Worm (Caenorhabditis elegans): ENCODE measurements around the gene ssp-33.

The ssp-33 gene

DNA sequence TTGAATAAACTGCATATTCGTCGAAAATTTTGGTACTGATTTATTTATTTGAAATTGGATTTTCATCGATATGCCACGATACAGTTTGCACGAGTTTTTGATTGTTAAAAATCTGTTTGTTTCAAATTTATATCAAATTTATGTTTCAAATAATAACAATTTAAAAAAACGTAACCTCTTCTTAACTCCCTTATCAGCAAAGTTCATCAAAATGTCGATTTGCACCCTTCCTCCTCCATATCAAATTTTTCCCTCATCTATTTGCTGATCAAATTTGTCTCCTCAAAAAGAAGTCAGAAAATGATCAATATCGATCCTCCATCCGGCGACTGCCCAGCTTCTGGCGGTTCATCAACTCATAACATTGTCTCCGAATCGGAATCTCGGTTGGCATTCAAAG is at the start of gene ssp-33:
Gene ssp-33 (plus strand): TSS at position 301 of the 400 bp plus-strand sequence.
- TF ChIP-seq egl-27 (tag; optimal IDR thresholded peaks at IDR 0.05) (no peak), aly-2 (tag; optimal IDR thresholded peaks at IDR 0.05) (no peak), snpc-4 (tag; optimal IDR thresholded peaks at IDR 0.05) (no peak), nhr-25 (tag; optimal IDR thresholded peaks at IDR 0.05) (no peak), elt-2 (tag; optimal IDR thresholded peaks at IDR 0.05) (no peak), nhr-77 (tag; optimal IDR thresholded peaks at IDR 0.05) (no peak), eor-1 (tag; optimal IDR thresholded peaks at IDR 0.05) (no peak), mdl-1 (tag; optimal IDR thresholded peaks at IDR 0.05) (no peak)

DNA sequence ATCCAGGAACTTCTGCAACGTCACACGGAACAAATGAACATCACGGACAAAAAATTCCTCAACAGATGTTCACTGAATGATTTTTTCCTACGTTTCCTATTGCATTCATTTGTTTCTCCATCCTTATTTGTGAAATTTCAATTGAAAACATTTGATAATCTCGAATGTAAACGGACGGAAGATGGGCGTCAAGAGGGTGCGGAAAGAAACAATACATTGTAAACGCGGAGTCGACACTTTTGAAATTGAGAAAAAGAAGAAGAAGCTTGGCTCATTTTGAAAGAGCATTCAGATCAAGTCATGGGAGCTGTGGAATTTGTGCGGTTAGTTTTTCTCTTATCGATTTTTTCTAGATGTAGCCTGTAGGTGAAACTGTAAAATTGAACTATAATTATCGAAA is 48.2 kb upstream of the ssp-33 start, which contains the start of gene C47E8.9:
Gene C47E8.9 (plus strand): TSS at position 301 of the 400 bp plus-strand sequence.
- TF ChIP-seq egl-27 (tag; optimal IDR thresholded peaks at IDR 0.05) (no peak), snpc-4 (tag; optimal IDR thresholded peaks at IDR 0.05) (no peak), nhr-77 (tag; optimal IDR thresholded peaks at IDR 0.05) (no peak), unc-39 (tag; optimal IDR thresholded peaks at IDR 0.05) (no peak), unc-62 (GFP tag; optimal IDR thresholded peaks at IDR 0.05) (no peak), fos-1 (tag; optimal IDR thresholded peaks at IDR 0.05) (no peak), tbx-2 (tag; optimal IDR thresholded peaks at IDR 0.05) (no peak), R02D3.7 (tag; optimal IDR thresholded peaks at IDR 0.05) (no peak), ztf-11 (tag; optimal IDR thresholded peaks at IDR 0.05) (no peak), nhr-43 (tag; optimal IDR thresholded peaks at IDR 0.05; ENCODE audit: poor library complexity, severe bottlenecking) (no peak), pqm-1 (tag; optimal IDR thresholded peaks at IDR 0.05) (no peak), aly-2 (tag; optimal IDR thresholded peaks at IDR 0.05) (no peak), zag-1 (tag; optimal IDR thresholded peaks at IDR 0.05) (no peak), nhr-23 (tag; optimal IDR thresholded peaks at IDR 0.05) (no peak)

DNA sequence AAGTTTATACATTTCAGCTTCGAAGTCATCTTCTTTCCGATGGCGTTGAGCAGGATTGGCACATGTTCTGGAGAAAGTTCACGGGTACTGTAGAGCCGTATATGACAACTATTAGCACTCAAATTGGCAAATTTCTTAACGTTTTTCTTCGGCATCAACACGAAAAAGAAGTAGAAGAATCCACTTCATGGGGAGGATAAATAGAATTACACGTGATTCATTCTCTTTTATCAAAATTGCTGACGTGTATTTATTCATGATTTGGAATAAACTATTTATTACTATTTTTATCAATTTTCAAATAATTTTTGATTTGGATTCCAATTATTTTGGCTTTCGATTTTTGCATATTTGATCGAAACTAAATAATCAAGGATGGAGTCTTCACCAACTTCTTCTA is 45.4 kb upstream of the ssp-33 start, which contains the start of gene C47E8.1:
Gene C47E8.1 (plus strand): TSS at position 301 of the 400 bp plus-strand sequence.
- TF ChIP-seq pha-4 (tag; optimal IDR thresholded peaks at IDR 0.05) = no peak
- no peak for TF ChIP-seq fkh-10 (GFP tag; optimal IDR thresholded peaks at IDR 0.05)

DNA sequence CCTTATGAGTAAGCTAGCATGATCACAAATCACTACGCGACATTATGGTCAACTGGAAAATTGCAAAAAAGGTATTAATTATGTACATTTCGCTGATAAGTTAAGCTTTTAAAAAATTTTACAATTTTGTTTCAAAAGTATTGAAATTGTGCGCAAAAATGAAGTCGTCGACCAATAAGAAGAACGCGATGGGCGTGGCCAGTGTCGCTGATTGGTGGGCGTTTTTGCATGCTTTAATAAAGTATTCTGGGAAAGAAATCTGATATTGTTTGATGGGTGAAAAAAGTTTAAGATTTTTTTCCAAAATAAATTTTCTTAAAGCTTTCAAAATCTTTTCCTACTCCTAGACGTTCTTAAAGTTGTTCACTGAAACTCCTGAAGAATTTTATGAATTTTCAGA is 32.9 kb upstream of the ssp-33 start:
- TF ChIP-seq nfya-1 (tag; optimal IDR thresholded peaks at IDR 0.05; ENCODE audit: insufficient read depth) (peak; percentile 80), aly-2 (tag; optimal IDR thresholded peaks at IDR 0.05) (no peak)

DNA sequence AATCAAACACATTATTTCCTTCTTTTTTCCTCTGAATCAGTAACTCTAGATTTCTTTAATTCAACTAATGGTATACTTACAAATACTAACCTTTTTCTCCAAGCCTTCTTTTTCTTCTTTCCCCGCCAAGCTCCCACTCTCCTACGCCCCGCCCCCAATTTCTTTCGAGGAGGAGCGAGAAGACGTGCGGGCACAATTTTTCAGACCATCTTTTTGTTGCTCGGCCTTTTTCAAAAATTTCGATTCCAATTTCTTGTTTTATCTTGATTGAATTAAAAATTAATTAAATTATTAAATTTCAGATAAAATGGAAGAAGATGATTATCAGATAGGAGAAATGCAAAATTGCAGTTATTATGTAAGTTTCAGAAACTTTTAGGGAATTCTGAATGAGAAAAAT is 31.2 kb upstream of the ssp-33 start, which contains the start of gene C47E8.3:
Gene C47E8.3 (plus strand): TSS at position 301 of the 400 bp plus-strand sequence.
- TF ChIP-seq pha-4 (tag; optimal IDR thresholded peaks at IDR 0.05) (no peak), snpc-4 (tag; optimal IDR thresholded peaks at IDR 0.05) (no peak), lsy-12 (tag; optimal IDR thresholded peaks at IDR 0.05) (no peak), eor-1 (tag; optimal IDR thresholded peaks at IDR 0.05) (no peak), elt-2 (tag; optimal IDR thresholded peaks at IDR 0.05) (no peak), elt-1 (tag; optimal IDR thresholded peaks at IDR 0.05) (no peak), nhr-43 (tag; optimal IDR thresholded peaks at IDR 0.05; ENCODE audit: poor library complexity, severe bottlenecking) (no peak), ztf-11 (tag; optimal IDR thresholded peaks at IDR 0.05) (no peak), ama-1 (optimal IDR thresholded peaks at IDR 0.05) (no peak), egl-5 (tag; optimal IDR thresholded peaks at IDR 0.05) (no peak), nhr-77 (tag; optimal IDR thresholded peaks at IDR 0.05) (no peak), mdl-1 (tag; optimal IDR thresholded peaks at IDR 0.05) (no peak), ztf-4 (tag; optimal IDR thresholded peaks at IDR 0.05) (no peak), aly-2 (tag; optimal IDR thresholded peaks at IDR 0.05) (no peak), lin-39 (tag; optimal IDR thresholded peaks at IDR 0.05) (no peak), nhr-11 (tag; optimal IDR thresholded peaks at IDR 0.05) (no peak), tbx-2 (tag; optimal IDR thresholded peaks at IDR 0.05) (no peak), daf-12 (tag; optimal IDR thresholded peaks at IDR 0.05) (no peak), pqm-1 (tag; optimal IDR thresholded peaks at IDR 0.05) (no peak)

DNA sequence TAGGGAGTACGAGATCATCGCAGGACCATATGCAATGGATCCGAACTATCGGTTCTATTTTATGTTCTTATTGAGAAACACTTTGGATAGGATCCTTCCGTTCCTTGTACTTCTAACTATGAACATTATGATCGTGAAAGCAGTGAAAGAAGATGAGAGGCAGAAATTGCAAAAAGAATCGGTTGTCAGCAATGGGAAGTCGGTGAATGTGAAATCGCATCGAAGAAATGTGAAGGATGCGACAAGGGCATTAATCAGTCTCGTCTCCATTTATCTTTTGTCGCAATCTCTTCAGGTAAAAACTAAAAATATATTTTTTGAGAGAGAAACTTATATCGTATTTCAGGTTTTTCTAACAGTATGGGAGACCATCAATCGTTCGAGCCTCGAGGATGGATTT is 28.3 kb upstream of the ssp-33 start:
- TF ChIP-seq lsy-12 (tag; optimal IDR thresholded peaks at IDR 0.05) (no peak), mdl-1 (tag; optimal IDR thresholded peaks at IDR 0.05) (no peak), ztf-11 (tag; optimal IDR thresholded peaks at IDR 0.05) (no peak), tbx-2 (tag; optimal IDR thresholded peaks at IDR 0.05) (no peak), nhr-12 (tag; optimal IDR thresholded peaks at IDR 0.05) (no peak)
